Worm (Caenorhabditis elegans): Measurements from ENCODE around the gene fbxb-17.

DNA sequence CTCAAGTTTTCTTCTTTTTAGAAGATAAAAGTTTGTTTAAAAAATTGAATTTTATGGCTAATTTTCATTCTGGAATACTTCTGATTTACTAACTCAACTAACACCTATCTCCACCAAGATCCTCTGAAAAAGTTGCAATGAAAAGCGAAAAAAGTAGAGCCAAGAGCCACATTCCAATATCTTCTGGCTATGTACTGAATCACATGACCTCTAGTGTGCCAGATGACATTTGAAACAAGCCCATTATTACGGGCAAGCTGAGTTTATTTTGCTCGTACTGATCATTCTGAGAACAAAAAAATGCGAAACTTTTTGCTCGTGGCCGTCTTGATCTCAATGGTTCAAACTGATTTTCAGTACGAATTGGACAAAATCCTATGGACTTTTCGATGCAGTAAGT lies 2.9 kb downstream of the fbxb-17 start, which contains the start of gene irld-36:
- TF ChIP-seq ama-1 (optimal IDR thresholded peaks at IDR 0.05) (no peak), lsy-2 (tag; optimal IDR thresholded peaks at IDR 0.05) (no peak), egl-27 (tag; optimal IDR thresholded peaks at IDR 0.05) (no peak), lin-11 (tag; optimal IDR thresholded peaks at IDR 0.05) (no peak), nhr-11 (tag; optimal IDR thresholded peaks at IDR 0.05) (no peak), snpc-4 (tag; optimal IDR thresholded peaks at IDR 0.05) (no peak)

Measured in whole organism, L2 larva.